Worm (Caenorhabditis elegans) whole organism, L1 larva: Measurements from ENCODE around the gene chil-26.

ENCODE experiments used
- aly-2 ChIP-seq: fragments of 150-350 bp; optimal IDR thresholded peaks from 2 replicates; lab custom pipeline; 2014; ENCODE audit warnings: missing biosample characterization, missing genetic modification characterization
- ceh-82 ChIP-seq, 3 experiments: fragments of 150-350 bp in 1 of 3; sonication (generic microtip) in 2 of 3; optimal IDR thresholded peaks; 2 replicates each; lab custom pipeline; 2014 to 2017; ENCODE audit warnings: missing biosample characterization in 3 of 3, missing genetic modification characterization in 3 of 3
- elt-2 ChIP-seq: sonication (generic microtip); optimal IDR thresholded peaks from 2 replicates; lab custom pipeline; 2016; ENCODE audit warnings: missing genetic modification characterization, mild to moderate bottlenecking, inconsistent platforms, missing compliant biosample characterization, missing genetic modification reagents
- elt-3 ChIP-seq, 6 experiments: fragments of 150-350 bp in 1 of 6; sonication (generic microtip); optimal IDR thresholded peaks; 2 replicates each; lab custom pipeline; 2017 to 2018; ENCODE audit warnings: missing biosample characterization in 6 of 6, missing genetic modification characterization in 6 of 6, inconsistent platforms in 1 of 6
- nhr-11 ChIP-seq: fragments of 150-350 bp; optimal IDR thresholded peaks from 2 replicates; lab custom pipeline; 2014; ENCODE audit warnings: missing biosample characterization, missing genetic modification characterization
- nhr-47 ChIP-seq: sonication (generic microtip); optimal IDR thresholded peaks from 2 replicates; lab custom pipeline; 2016; ENCODE audit warnings: mild to moderate bottlenecking, missing genetic modification characterization, moderate library complexity, missing compliant biosample characterization
- pqm-1 ChIP-seq: sonication (generic microtip); optimal IDR thresholded peaks from 3 replicates; lab custom pipeline; 2017; ENCODE audit warnings: missing biosample characterization, missing genetic modification characterization
- vab-15 ChIP-seq: sonication (generic microtip); optimal IDR thresholded peaks from 2 replicates; lab custom pipeline; 2017; ENCODE audit warnings: missing genotype, mild to moderate bottlenecking, missing genetic modification characterization, missing compliant biosample characterization
- zag-1 ChIP-seq: fragments of 150-350 bp; optimal IDR thresholded peaks from 2 replicates; lab custom pipeline; 2014; ENCODE audit warnings: missing biosample characterization, missing genetic modification characterization
- zip-4 ChIP-seq: fragments of 200-800 bp; sonication (Bioruptor generic); optimal IDR thresholded peaks from 2 replicates; lab custom pipeline; 2018; ENCODE audit warnings: mild to moderate bottlenecking, missing genetic modification characterization, moderate library complexity, missing compliant biosample characterization

DNA sequence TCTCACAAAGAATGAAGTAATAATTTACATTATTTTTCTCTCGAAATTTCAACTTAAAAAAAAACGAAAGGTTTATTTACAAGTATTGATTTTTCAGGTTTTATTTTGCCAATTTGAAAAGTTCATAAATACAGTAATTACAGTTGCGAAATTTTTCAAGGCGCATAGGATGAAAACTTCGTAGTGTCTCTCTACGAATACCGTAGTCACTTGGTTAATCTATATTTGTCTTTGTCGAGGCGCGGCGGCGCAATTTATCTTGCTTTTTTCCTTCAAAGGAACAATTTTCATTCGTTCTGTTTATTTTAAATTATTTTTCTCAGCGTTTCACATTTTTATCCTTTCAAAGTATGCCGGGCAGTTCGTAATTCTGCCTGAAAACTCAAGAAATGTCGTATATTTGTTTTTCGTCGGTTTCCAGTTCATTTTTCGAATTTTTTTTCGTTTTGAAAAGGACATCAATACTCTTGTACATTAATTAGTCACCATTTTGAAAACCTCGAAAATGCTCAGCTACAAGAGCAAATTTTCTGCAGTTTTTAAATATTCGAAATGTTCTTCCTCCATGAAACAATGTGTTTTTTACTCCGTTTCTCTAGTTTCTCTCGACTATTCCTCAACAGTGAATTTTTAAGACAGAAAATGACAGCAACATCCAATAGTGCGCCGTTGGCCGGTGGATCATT is 48.8 kb downstream of the chil-26 start, which contains the start of gene mex-6:
- TF ChIP-seq nhr-47 (tag; lab: Kevin White, UChicago) (no peak), ceh-82 (tag; optimal IDR thresholded peaks at IDR 0.05; lab: Kevin White, UChicago) (no peak), pqm-1 (no peak), nhr-11 (tag; lab: Kevin White, UChicago) (no peak), zip-4 (no peak), elt-2 (tag; lab: Kevin White, UChicago) (no peak), aly-2 (tag; lab: Kevin White, UChicago) (no peak), elt-3 (tag; optimal IDR thresholded peaks at IDR 0.05; lab: Kevin White, UChicago) (no peak), vab-15 (no peak), zag-1 (tag; lab: Kevin White, UChicago) (no peak)
